Worm (Caenorhabditis elegans) whole organism, L3 larva: ENCODE data around the gene chil-23.

ENCODE experiments used
- ZK546.5 ChIP-seq: sonication (generic microtip); optimal IDR thresholded peaks from 2 replicates; lab custom pipeline; 2017; ENCODE audit warnings: missing biosample characterization, missing genetic modification characterization
- ama-1 ChIP-seq: fragments of 150-350 bp; optimal IDR thresholded peaks from 2 replicates; lab custom pipeline; 2018
- ceh-16 ChIP-seq: sonication (generic microtip); optimal IDR thresholded peaks from 2 replicates; lab custom pipeline; 2017; ENCODE audit warnings: missing biosample characterization, missing genetic modification characterization
- ceh-28 ChIP-seq: fragments of 150-350 bp; optimal IDR thresholded peaks from 2 replicates; lab custom pipeline; 2014; ENCODE audit warnings: missing biosample characterization, missing genetic modification reagents, missing genetic modification characterization
- ceh-9 ChIP-seq: sonication (generic microtip); optimal IDR thresholded peaks from 2 replicates; lab custom pipeline; 2018; ENCODE audit warnings: missing biosample characterization, missing genetic modification characterization
- daf-12 ChIP-seq: fragments of 150-350 bp; optimal IDR thresholded peaks from 2 replicates; lab custom pipeline; 2014; ENCODE audit warnings: missing biosample characterization, missing genetic modification reagents, missing genetic modification characterization
- egl-27 ChIP-seq: sonication (generic microtip); optimal IDR thresholded peaks from 4 replicates; lab custom pipeline; 2017; ENCODE audit warnings: missing biosample characterization, missing genetic modification reagents, missing genetic modification characterization
- egl-5 ChIP-seq: fragments of 150-350 bp; optimal IDR thresholded peaks from 2 replicates; lab custom pipeline; 2017; ENCODE audit warnings: missing biosample characterization, missing genetic modification reagents, missing genetic modification characterization, inconsistent platforms
- elt-1 ChIP-seq: fragments of 150-350 bp; optimal IDR thresholded peaks from 2 replicates; lab custom pipeline; 2014; ENCODE audit warnings: missing biosample characterization, missing genetic modification characterization
- elt-2 ChIP-seq: sonication (generic microtip); optimal IDR thresholded peaks from 2 replicates; lab custom pipeline; 2016; ENCODE audit warnings: missing genetic modification reagents, mild to moderate bottlenecking, missing genetic modification characterization, missing compliant biosample characterization
- elt-3 ChIP-seq, 3 experiments: fragments of 150-350 bp in 1 of 3; sonication (generic microtip) in 2 of 3; optimal IDR thresholded peaks; 2 replicates in 2 of 3; 4 replicates in 1 of 3; lab custom pipeline; 2014 to 2017; ENCODE audit warnings: missing biosample characterization in 3 of 3, missing genetic modification characterization in 3 of 3
- eor-1 ChIP-seq, 2 experiments: fragments of 150-350 bp; optimal IDR thresholded peaks; 2 replicates each; lab custom pipeline; 2014 to 2018; ENCODE audit warnings: missing biosample characterization in 2 of 2, missing genetic modification characterization in 2 of 2
- fkh-2 ChIP-seq: fragments of 150-350 bp; optimal IDR thresholded peaks from 2 replicates; lab custom pipeline; 2014; ENCODE audit warnings: missing biosample characterization, missing genetic modification reagents, missing genetic modification characterization
- fos-1 ChIP-seq: fragments of 150-350 bp; optimal IDR thresholded peaks from 2 replicates; lab custom pipeline; 2014; ENCODE audit warnings: missing biosample characterization, missing genetic modification characterization
- hmg-11 ChIP-seq: sonication (generic microtip); optimal IDR thresholded peaks from 2 replicates; lab custom pipeline; 2016; ENCODE audit warnings: missing genetic modification characterization, missing compliant biosample characterization
- jun-1 ChIP-seq: fragments of 150-350 bp; optimal IDR thresholded peaks from 2 replicates; lab custom pipeline; 2014; ENCODE audit warnings: missing biosample characterization, missing genetic modification reagents, missing genetic modification characterization
- lin-15B ChIP-seq: fragments of 150-350 bp; optimal IDR thresholded peaks from 2 replicates; lab custom pipeline; 2014; ENCODE audit warnings: missing biosample characterization, missing genetic modification characterization
- lin-39 ChIP-seq: fragments of 150-350 bp; optimal IDR thresholded peaks from 2 replicates; lab custom pipeline; 2018; ENCODE audit warnings: missing biosample characterization, missing genetic modification reagents, missing genetic modification characterization
- lsy-12 ChIP-seq: sonication (generic microtip); optimal IDR thresholded peaks from 2 replicates; lab custom pipeline; 2016; ENCODE audit warnings: mild to moderate bottlenecking, missing genetic modification characterization, missing compliant biosample characterization
- mdl-1 ChIP-seq: fragments of 150-350 bp; optimal IDR thresholded peaks from 2 replicates; lab custom pipeline; 2014; ENCODE audit warnings: missing biosample characterization, missing genetic modification characterization
- mml-1 ChIP-seq: fragments of 150-350 bp; sonication (generic microtip); optimal IDR thresholded peaks from 3 replicates; lab custom pipeline; 2014; ENCODE audit warnings: missing biosample characterization, missing genetic modification characterization
- nfya-1 ChIP-seq: sonication (generic microtip); optimal IDR thresholded peaks from 2 replicates; lab custom pipeline; 2017; ENCODE audit warnings: missing genetic modification characterization, mild to moderate bottlenecking, missing compliant biosample characterization, antibody characterized with exemption, moderate library complexity; ENCODE audit not compliant: insufficient read depth
- nhr-11 ChIP-seq: fragments of 150-350 bp; optimal IDR thresholded peaks from 2 replicates; lab custom pipeline; 2014; ENCODE audit warnings: missing biosample characterization, missing genetic modification characterization
- nhr-12 ChIP-seq: fragments of 150-350 bp; optimal IDR thresholded peaks from 2 replicates; lab custom pipeline; 2014; ENCODE audit warnings: missing biosample characterization, missing genetic modification characterization
- nhr-23 ChIP-seq: fragments of 150-350 bp; optimal IDR thresholded peaks from 2 replicates; lab custom pipeline; 2014; ENCODE audit warnings: missing biosample characterization, missing genetic modification reagents, missing genetic modification characterization
- nhr-237 ChIP-seq: fragments of 150-350 bp; optimal IDR thresholded peaks from 2 replicates; lab custom pipeline; 2014; ENCODE audit warnings: missing biosample characterization, missing genetic modification characterization
- nhr-25 ChIP-seq: sonication (generic microtip); optimal IDR thresholded peaks from 2 replicates; lab custom pipeline; 2017; ENCODE audit warnings: missing biosample characterization, missing genetic modification characterization
- nhr-28 ChIP-seq: fragments of 150-350 bp; optimal IDR thresholded peaks from 2 replicates; lab custom pipeline; 2014; ENCODE audit warnings: missing biosample characterization, missing genetic modification characterization
- nhr-43 ChIP-seq: sonication (generic microtip); optimal IDR thresholded peaks from 2 replicates; lab custom pipeline; 2016; ENCODE audit warnings: mild to moderate bottlenecking, missing genetic modification characterization, missing compliant biosample characterization; ENCODE audit not compliant: poor library complexity, severe bottlenecking
- nhr-67 ChIP-seq: fragments of 150-350 bp; optimal IDR thresholded peaks from 2 replicates; lab custom pipeline; 2014; ENCODE audit warnings: missing biosample characterization, missing genetic modification characterization
- nhr-76 ChIP-seq: fragments of 150-350 bp; sonication (generic microtip); optimal IDR thresholded peaks from 5 replicates; lab custom pipeline; 2014; ENCODE audit warnings: missing biosample characterization, missing genetic modification characterization
- nhr-77 ChIP-seq: fragments of 150-350 bp; optimal IDR thresholded peaks from 2 replicates; lab custom pipeline; 2014; ENCODE audit warnings: missing biosample characterization, missing genetic modification characterization
- pha-4 ChIP-seq: fragments of 150-350 bp; optimal IDR thresholded peaks from 2 replicates; lab custom pipeline; 2014; ENCODE audit warnings: missing biosample characterization, missing genetic modification reagents, missing genetic modification characterization
- sea-2 ChIP-seq: fragments of 150-350 bp; sonication (generic microtip); optimal IDR thresholded peaks from 4 replicates; lab custom pipeline; 2014; ENCODE audit warnings: missing biosample characterization, missing genetic modification reagents, missing genetic modification characterization
- skn-1 ChIP-seq: fragments of 150-350 bp; optimal IDR thresholded peaks from 2 replicates; lab custom pipeline; 2014; ENCODE audit warnings: missing biosample characterization, missing genetic modification characterization
- snpc-4 ChIP-seq: fragments of 150-350 bp; optimal IDR thresholded peaks from 2 replicates; lab custom pipeline; 2014; ENCODE audit warnings: missing biosample characterization, missing genetic modification characterization
- tbx-2 ChIP-seq: sonication (generic microtip); optimal IDR thresholded peaks from 2 replicates; lab custom pipeline; 2016; ENCODE audit warnings: mild to moderate bottlenecking, missing genetic modification characterization, missing compliant biosample characterization
- unc-39 ChIP-seq: sonication (generic microtip); optimal IDR thresholded peaks from 4 replicates; lab custom pipeline; 2017; ENCODE audit warnings: missing biosample characterization, missing genetic modification characterization
- unc-62 ChIP-seq: fragments of 150-350 bp; sonication (generic microtip); optimal IDR thresholded peaks from 4 replicates; lab custom pipeline; 2014; ENCODE audit warnings: missing biosample characterization, missing genetic modification reagents, missing genetic modification characterization
- zag-1 ChIP-seq: fragments of 150-350 bp; optimal IDR thresholded peaks from 2 replicates; lab custom pipeline; 2014; ENCODE audit warnings: missing biosample characterization, missing genetic modification characterization
- ztf-11 ChIP-seq: fragments of 150-350 bp; optimal IDR thresholded peaks from 2 replicates; lab custom pipeline; 2014; ENCODE audit warnings: missing biosample characterization, missing genetic modification characterization
- ztf-4 ChIP-seq: fragments of 150-350 bp; optimal IDR thresholded peaks from 2 replicates; lab custom pipeline; 2014; ENCODE audit warnings: missing biosample characterization, missing genetic modification characterization

Gene chil-23

ce11 chrII:9493242-9494058 is 25.0 kb upstream of the chil-23 start:
- TF ChIP-seq mml-1 (tag; lab: Kevin White, UChicago) (peak; percentile 24), eor-1 (tag; optimal IDR thresholded peaks at IDR 0.05; lab: Kevin White, UChicago) (no peak), egl-5 (no peak), hmg-11 (no peak), ceh-28 (no peak), nhr-43 (tag; lab: Kevin White, UChicago) (peak; percentile 42), nhr-28 (tag; lab: Kevin White, UChicago) (no peak), zag-1 (no peak), nhr-11 (tag; lab: Kevin White, UChicago) (no peak), elt-3 (tag; optimal IDR thresholded peaks at IDR 0.05; lab: Kevin White, UChicago) (no peak), ceh-9 (no peak), nhr-77 (no peak), unc-62 (GFP tag; lab: Kevin White, UChicago) (no peak), snpc-4 (tag; lab: Kevin White, UChicago) (no peak)
- TF ChIP-seq, all 47 proteins: peak for 2

- TF ChIP-seq ZK546.5 (no peak), pha-4 (tag; lab: Kevin White, UChicago) (peak; percentile 40), nhr-67 (no peak), lin-39 (tag; lab: Kevin White, UChicago) (peak; percentile 8), skn-1 (tag; lab: Kevin White, UChicago) (no peak), hmg-11 (peak; percentile 19), fos-1 (tag; lab: Kevin White, UChicago) (no peak), elt-3 (tag; optimal IDR thresholded peaks at IDR 0.05; lab: Kevin White, UChicago) (no peak)
Measured at ce11 chrII:9491045-9491444, 22.6 kb upstream of the chil-23 start.

ce11 chrII:9490589-9490988 is 22.2 kb upstream of the chil-23 start:
- TF ChIP-seq ztf-11 (tag; lab: Kevin White, UChicago) = no peak
- TF ChIP-seq sea-2 (GFP tag; lab: Kevin White, UChicago) = no peak
- TF ChIP-seq nhr-43 (tag; lab: Kevin White, UChicago) = peak; percentile 33
- TF ChIP-seq fos-1 (tag; lab: Kevin White, UChicago) = no peak
- no peak for TF ChIP-seq lin-39 (tag; lab: Kevin White, UChicago)

ce11 chrII:9489922-9490321 is 21.5 kb upstream of the chil-23 start:
- TF ChIP-seq tbx-2 (tag; lab: Kevin White, UChicago) (no peak), ztf-4 (tag; lab: Kevin White, UChicago) (no peak), skn-1 (tag; lab: Kevin White, UChicago) (no peak), lin-15B (tag; lab: Kevin White, UChicago) (no peak), ama-1 (lab: Kevin White, UChicago) (no peak), nhr-76 (tag; lab: Kevin White, UChicago) (no peak)

- no peak for TF ChIP-seq nhr-237 (tag; lab: Kevin White, UChicago)
- TF ChIP-seq ztf-4 (tag; lab: Kevin White, UChicago) = no peak
- no peak for TF ChIP-seq ZK546.5
- no peak for TF ChIP-seq daf-12 (tag; lab: Kevin White, UChicago)
- no peak for TF ChIP-seq egl-27 (tag; lab: Kevin White, UChicago)
- TF ChIP-seq ceh-16 = no peak
- TF ChIP-seq mdl-1 = no peak
- TF ChIP-seq unc-39 = no peak
- TF ChIP-seq ama-1 (lab: Kevin White, UChicago) = peak; percentile 16
- peak; percentile 31 for TF ChIP-seq jun-1 (tag; lab: Kevin White, UChicago)
- no peak for TF ChIP-seq nhr-76 (tag; lab: Kevin White, UChicago)
- no peak for TF ChIP-seq ztf-11 (tag; lab: Kevin White, UChicago)
- peak; percentile 78 for TF ChIP-seq nfya-1 (tag; lab: Kevin White, UChicago)
- TF ChIP-seq nhr-23 (tag; lab: Kevin White, UChicago) = no peak
- no peak for TF ChIP-seq nhr-12 (tag; lab: Kevin White, UChicago)
- TF ChIP-seq hmg-11 = no peak
- TF ChIP-seq sea-2 (GFP tag; lab: Kevin White, UChicago) = no peak
- TF ChIP-seq fkh-2 (tag; lab: Kevin White, UChicago) = no peak
- peak; percentile 59 for TF ChIP-seq nhr-43 (tag; lab: Kevin White, UChicago)
- no peak for TF ChIP-seq nhr-28 (tag; lab: Kevin White, UChicago)
- TF ChIP-seq lsy-12 (tag; lab: Kevin White, UChicago) = peak; percentile 14
- TF ChIP-seq zag-1 = no peak
- no peak for TF ChIP-seq ceh-9
- peak; percentile 82 for TF ChIP-seq elt-2 (tag; lab: Kevin White, UChicago)
- no peak for TF ChIP-seq elt-1 (tag; lab: Kevin White, UChicago)
- TF ChIP-seq nhr-25 = peak; percentile 11
Measured at ce11 chrII:9487337-9487950, 19.0 kb upstream of the chil-23 start, which contains the start of gene T19H5.4. Gene T19H5.4, minus strand, starts transcription at chrII:9487387.
